Fruit fly (Drosophila melanogaster) whole organism, prepupa: ENCODE measurements around the gene CG3527.

ENCODE experiments used
- Blimp-1 ChIP-seq: fragments of 200-800 bp; sonication (Bioruptor generic); optimal IDR thresholded peaks from 3 replicates; lab custom pipeline; 2017; ENCODE audit warnings: missing biosample characterization, missing genetic modification characterization, mild to moderate bottlenecking, moderate library complexity, missing genetic modification reagents
- CG15336 ChIP-seq: fragments of 200-800 bp; sonication (Bioruptor generic); IDR thresholded peaks from 2 replicates; pipeline ENCODE4 v1.3.6; 2022; ENCODE audit warnings: missing biosample characterization, missing genetic modification characterization
- CG4318 ChIP-seq: fragments of 200-800 bp; sonication (Bioruptor generic); optimal IDR thresholded peaks from 3 replicates; lab custom pipeline; 2017; ENCODE audit warnings: missing biosample characterization, mild to moderate bottlenecking, missing genetic modification characterization
- CG8319 ChIP-seq: fragments of 200-800 bp; sonication (Bioruptor generic); optimal IDR thresholded peaks from 3 replicates; lab custom pipeline; 2016; ENCODE audit warnings: missing biosample characterization, missing genetic modification characterization
- Sox14 ChIP-seq: fragments of 200-800 bp; sonication (Bioruptor generic); optimal IDR thresholded peaks from 3 replicates; lab custom pipeline; 2016; ENCODE audit warnings: missing biosample characterization, missing genetic modification characterization

dm6 chrX:4508072-4508644, 43.6 kb upstream of the CG3527 start:
- TF ChIP-seq CG4318 (GFP tag; lab: Kevin White, UChicago) = no peak
- no peak for TF ChIP-seq CG8319
- no peak for TF ChIP-seq Blimp-1 (GFP tag; lab: Kevin White, UChicago)
- no peak for TF ChIP-seq Sox14
- no peak for TF ChIP-seq CG15336
